Fruit fly (Drosophila melanogaster) whole organism, wandering third instar larva: ENCODE results near the gene CG14717.

Source experiments
- CrebA ChIP-seq: fragments of 200-800 bp; sonication (Bioruptor generic); optimal IDR thresholded peaks from 2 replicates; lab custom pipeline; 2016; ENCODE audit warnings: missing biosample characterization, mild to moderate bottlenecking, missing genetic modification characterization, borderline replicate concordance
- Hr78 ChIP-seq: fragments of >200 bp; optimal IDR thresholded peaks from 2 replicates; lab custom pipeline; 2017; ENCODE audit warnings: missing biosample characterization, missing genetic modification characterization
- Hr83 ChIP-seq: fragments of 200-300 bp; sonication (Bioruptor generic); optimal IDR thresholded peaks from 2 replicates; lab custom pipeline; 2016; ENCODE audit warnings: missing biosample characterization, mild to moderate bottlenecking, missing genetic modification characterization, moderate library complexity; ENCODE audit not compliant: poor library complexity, severe bottlenecking
- Rel ChIP-seq, 2 experiments: fragments of 200-800 bp; sonication (Bioruptor generic) in 1 of 2; optimal IDR thresholded peaks; 2 replicates in 1 of 2; 3 replicates in 1 of 2; lab custom pipeline; 2016 to 2019; ENCODE audit warnings: mild to moderate bottlenecking in 2 of 2, missing biosample characterization in 2 of 2, missing genetic modification characterization in 2 of 2, moderate library complexity in 1 of 2
- dl ChIP-seq, 2 experiments: fragments of 175-275, 200-275 bp in 1 of 2; fragments of 200-275 bp in 1 of 2; sonication (Bioruptor generic); optimal IDR thresholded peaks; lab custom pipeline; 2018; ENCODE audit warnings: mild to moderate bottlenecking in 2 of 2, missing biosample characterization in 2 of 2, missing genetic modification characterization in 2 of 2, moderate library complexity in 2 of 2; ENCODE audit not compliant: partially characterized antibody in 2 of 2, insufficient read depth in 1 of 2
- dsf ChIP-seq: sonication (Bioruptor generic); optimal IDR thresholded peaks from 2 replicates; lab custom pipeline; 2016; ENCODE audit warnings: missing biosample characterization, missing genetic modification characterization, borderline replicate concordance
- lola ChIP-seq: fragments of >200 bp; optimal IDR thresholded peaks from 2 replicates; lab custom pipeline; 2017; ENCODE audit warnings: missing biosample characterization, missing genetic modification characterization
- pan ChIP-seq: fragments of >200 bp; optimal IDR thresholded peaks from 2 replicates; lab custom pipeline; 2017
- rgr ChIP-seq: fragments of 200-800 bp; sonication (Bioruptor generic); optimal IDR thresholded peaks from 3 replicates; lab custom pipeline; 2016; ENCODE audit warnings: missing biosample characterization, mild to moderate bottlenecking, missing genetic modification characterization
- sv ChIP-seq: fragments of 200-800 bp; sonication (Bioruptor generic); optimal IDR thresholded peaks from 3 replicates; lab custom pipeline; 2016; ENCODE audit warnings: missing biosample characterization, missing genetic modification characterization
- tai ChIP-seq: sonication (Bioruptor generic); optimal IDR thresholded peaks from 2 replicates; lab custom pipeline; 2016; ENCODE audit warnings: missing biosample characterization, missing genetic modification characterization

DNA sequence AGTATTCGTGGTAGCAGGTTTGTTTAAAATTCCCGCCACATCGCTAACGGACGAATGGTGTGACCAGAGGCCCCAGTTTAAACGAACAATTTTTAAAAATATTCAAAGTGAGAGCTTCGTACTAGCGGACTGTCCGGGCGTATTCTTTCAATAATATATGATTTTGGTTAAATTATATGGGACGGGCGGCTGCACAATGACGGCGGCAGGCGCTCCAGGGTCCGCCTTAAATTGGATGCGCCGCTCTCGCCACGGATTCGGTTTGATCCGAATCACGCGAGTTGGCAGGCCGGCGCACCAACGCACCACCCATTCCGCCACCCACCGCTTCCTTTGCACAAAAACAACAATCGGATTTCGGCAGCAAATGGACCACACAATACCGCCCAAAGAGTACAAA is 39.0 kb downstream of the CG14717 start, which contains the start of gene CG14721:
- TF ChIP-seq Hr78 = no peak
- TF ChIP-seq dsf (GFP tag; lab: Kevin White, UChicago) = no peak
- TF ChIP-seq CrebA (GFP tag; lab: Kevin White, UChicago) = no peak
- no peak for TF ChIP-seq rgr (GFP tag; lab: Kevin White, UChicago)
- TF ChIP-seq Rel (GFP tag; optimal IDR thresholded peaks at IDR 0.05; lab: Kevin White, UChicago) = no peak
- TF ChIP-seq Rel (tag; optimal IDR thresholded peaks at IDR 0.05; lab: Kevin White, UChicago) = no peak
- no peak for TF ChIP-seq tai (GFP tag; lab: Kevin White, UChicago)
- TF ChIP-seq Hr83 = no peak
- no peak for TF ChIP-seq sv (GFP tag; lab: Kevin White, UChicago)
- no peak for TF ChIP-seq lola
- TF ChIP-seq dl (GFP tag; optimal IDR thresholded peaks at IDR 0.05; lab: Kevin White, UChicago; ENCODE audit: insufficient read depth in 1 of 2, partially characterized antibody in 2 of 2) = no peak
- TF ChIP-seq pan = no peak
